Fruit fly (Drosophila melanogaster) whole organism, wandering third instar larva: ENCODE measurements around the gene RhoGAP68F.

Experiments used
- Abd-B ChIP-seq: fragments of >200 bp; optimal IDR thresholded peaks from 2 replicates; lab custom pipeline; 2017; ENCODE audit warnings: missing biosample characterization, missing genetic modification characterization
- CG32264 ChIP-seq: fragments of 200-800 bp; sonication (Bioruptor generic); optimal IDR thresholded peaks from 2 replicates; lab custom pipeline; 2016; ENCODE audit warnings: missing biosample characterization, missing genetic modification characterization
- CG9705 ChIP-seq: fragments of 200-800 bp; sonication (Bioruptor generic); optimal IDR thresholded peaks from 2 replicates; lab custom pipeline; 2018; ENCODE audit warnings: missing biosample characterization, mild to moderate bottlenecking, missing genetic modification characterization
- Dfd ChIP-seq: fragments of >200 bp; optimal IDR thresholded peaks from 2 replicates; lab custom pipeline; 2017; ENCODE audit warnings: missing biosample characterization, missing genetic modification characterization
- Dif ChIP-seq: fragments of 200-275, 200-300 bp; sonication (Bioruptor generic); optimal IDR thresholded peaks from 2 replicates; lab custom pipeline; 2018; ENCODE audit warnings: missing biosample characterization, missing genetic modification characterization; ENCODE audit not compliant: partially characterized antibody
- GATAd ChIP-seq: sonication (Bioruptor generic); optimal IDR thresholded peaks from 2 replicates; lab custom pipeline; 2016; ENCODE audit warnings: missing biosample characterization, missing genetic modification characterization
- HLH106 ChIP-seq: fragments of 200-800 bp; optimal IDR thresholded peaks from 3 replicates; lab custom pipeline; 2019; ENCODE audit warnings: missing biosample characterization, mild to moderate bottlenecking, missing genetic modification characterization, moderate library complexity
- Hnf4 ChIP-seq: fragments of 200-800 bp; sonication (Bioruptor generic); optimal IDR thresholded peaks from 2 replicates; lab custom pipeline; 2016; ENCODE audit warnings: missing biosample characterization, mild to moderate bottlenecking, missing genetic modification characterization
- Hr78 ChIP-seq: fragments of >200 bp; optimal IDR thresholded peaks from 2 replicates; lab custom pipeline; 2017; ENCODE audit warnings: missing biosample characterization, missing genetic modification characterization
- Hr83 ChIP-seq: fragments of 200-300 bp; sonication (Bioruptor generic); optimal IDR thresholded peaks from 2 replicates; lab custom pipeline; 2016; ENCODE audit warnings: missing biosample characterization, mild to moderate bottlenecking, missing genetic modification characterization, moderate library complexity; ENCODE audit not compliant: poor library complexity, severe bottlenecking
- Jra ChIP-seq: sonication (Bioruptor generic); optimal IDR thresholded peaks from 2 replicates; lab custom pipeline; 2016; ENCODE audit warnings: missing biosample characterization, missing genetic modification characterization
- Mio ChIP-seq: sonication (Bioruptor generic); optimal IDR thresholded peaks from 2 replicates; lab custom pipeline; 2016; ENCODE audit warnings: missing biosample characterization, missing genetic modification characterization
- Myc ChIP-seq: fragments of >200 bp; optimal IDR thresholded peaks from 2 replicates; lab custom pipeline; 2017
- N ChIP-seq: fragments of >200 bp; optimal IDR thresholded peaks from 2 replicates; lab custom pipeline; 2018; ENCODE audit warnings: missing biosample characterization, missing external identifiers, missing genetic modification characterization
- OdsH ChIP-seq: fragments of 200-800 bp; sonication (Bioruptor generic); optimal IDR thresholded peaks from 2 replicates; lab custom pipeline; 2016; ENCODE audit warnings: missing biosample characterization, mild to moderate bottlenecking, missing genetic modification characterization
- Rel ChIP-seq, 2 experiments: fragments of 200-800 bp; sonication (Bioruptor generic) in 1 of 2; optimal IDR thresholded peaks; 2 replicates in 1 of 2; 3 replicates in 1 of 2; lab custom pipeline; 2016 to 2019; ENCODE audit warnings: mild to moderate bottlenecking in 2 of 2, missing biosample characterization in 2 of 2, missing genetic modification characterization in 2 of 2, moderate library complexity in 1 of 2
- Sp1 ChIP-seq: fragments of 200-800 bp; sonication (Bioruptor generic); optimal IDR thresholded peaks from 3 replicates; lab custom pipeline; 2019; ENCODE audit warnings: missing biosample characterization, mild to moderate bottlenecking, missing genetic modification characterization, moderate library complexity
- br ChIP-seq: fragments of 200-800 bp; sonication (Bioruptor generic); optimal IDR thresholded peaks from 2 replicates; lab custom pipeline; 2016; ENCODE audit warnings: missing biosample characterization, missing genetic modification characterization
- brk ChIP-seq: fragments of 200-800 bp; sonication (Bioruptor generic); optimal IDR thresholded peaks from 2 replicates; lab custom pipeline; 2016; ENCODE audit warnings: missing biosample characterization, mild to moderate bottlenecking, missing genetic modification characterization
- dmrt93B ChIP-seq: fragments of 200-800 bp; sonication (Bioruptor generic); optimal IDR thresholded peaks from 2 replicates; lab custom pipeline; 2018; ENCODE audit warnings: missing biosample characterization, mild to moderate bottlenecking, missing genetic modification characterization
- dsf ChIP-seq: sonication (Bioruptor generic); optimal IDR thresholded peaks from 2 replicates; lab custom pipeline; 2016; ENCODE audit warnings: missing biosample characterization, missing genetic modification characterization, borderline replicate concordance
- ey ChIP-seq: fragments of 200-800 bp; sonication (Bioruptor generic); optimal IDR thresholded peaks from 2 replicates; lab custom pipeline; 2016; ENCODE audit warnings: missing biosample characterization, missing genetic modification characterization
- foxo ChIP-seq, 2 experiments: fragments of 200-800 bp; sonication (Bioruptor generic); optimal IDR thresholded peaks; 2 replicates in 1 of 2; 3 replicates in 1 of 2; lab custom pipeline; 2016 to 2017; ENCODE audit warnings: missing biosample characterization in 2 of 2, missing genetic modification characterization in 2 of 2
- fru ChIP-seq: fragments of 200-800 bp; sonication (Bioruptor generic); optimal IDR thresholded peaks from 3 replicates; lab custom pipeline; 2016; ENCODE audit warnings: missing biosample characterization, mild to moderate bottlenecking, missing genetic modification characterization
- jim ChIP-seq: fragments of 175-275, 200-325 bp; sonication (Bioruptor generic); optimal IDR thresholded peaks from 2 replicates; lab custom pipeline; 2016; ENCODE audit warnings: missing biosample characterization, mild to moderate bottlenecking, missing genetic modification characterization
- lola ChIP-seq: fragments of >200 bp; optimal IDR thresholded peaks from 2 replicates; lab custom pipeline; 2017; ENCODE audit warnings: missing biosample characterization, missing genetic modification characterization
- pan ChIP-seq: fragments of >200 bp; optimal IDR thresholded peaks from 2 replicates; lab custom pipeline; 2017
- psq ChIP-seq: fragments of 200-800 bp; sonication (Bioruptor generic); optimal IDR thresholded peaks from 3 replicates; lab custom pipeline; 2017; ENCODE audit warnings: missing biosample characterization, mild to moderate bottlenecking, missing genetic modification characterization, moderate library complexity
- rgr ChIP-seq: fragments of 200-800 bp; sonication (Bioruptor generic); optimal IDR thresholded peaks from 3 replicates; lab custom pipeline; 2016; ENCODE audit warnings: missing biosample characterization, mild to moderate bottlenecking, missing genetic modification characterization
- sage ChIP-seq: fragments of 200-800 bp; sonication (Bioruptor generic); optimal IDR thresholded peaks from 2 replicates; lab custom pipeline; 2016; ENCODE audit warnings: missing biosample characterization, mild to moderate bottlenecking, missing genetic modification characterization
- sv ChIP-seq: fragments of 200-800 bp; sonication (Bioruptor generic); optimal IDR thresholded peaks from 3 replicates; lab custom pipeline; 2016; ENCODE audit warnings: missing biosample characterization, missing genetic modification characterization
- tai ChIP-seq: sonication (Bioruptor generic); optimal IDR thresholded peaks from 2 replicates; lab custom pipeline; 2016; ENCODE audit warnings: missing biosample characterization, missing genetic modification characterization
- usp ChIP-seq: fragments of >200 bp; optimal IDR thresholded peaks from 2 replicates; lab custom pipeline; 2017; ENCODE audit warnings: missing biosample characterization, missing genetic modification characterization
- woc ChIP-seq: sonication (Bioruptor generic); optimal IDR thresholded peaks from 2 replicates; lab custom pipeline; 2016; ENCODE audit warnings: missing biosample characterization, mild to moderate bottlenecking, missing genetic modification characterization

RhoGAP68F gene

dm6 chr3L:12090184-12090897 is 48.3 kb upstream of the RhoGAP68F start (continued):
- TF ChIP-seq Rel (GFP tag; optimal IDR thresholded peaks at IDR 0.05; lab: Kevin White, UChicago) = no peak
- peak; percentile 89 for TF ChIP-seq Rel (tag; optimal IDR thresholded peaks at IDR 0.05; lab: Kevin White, UChicago)
- TF ChIP-seq Abd-B = no peak
- no peak for TF ChIP-seq Mio (GFP tag; lab: Kevin White, UChicago)

dm6 chr3L:12090898-12091685 is 47.6 kb upstream of the RhoGAP68F start:
- TF ChIP-seq brk (GFP tag; lab: Kevin White, UChicago) = no peak
- no peak for TF ChIP-seq Sp1
- TF ChIP-seq dmrt93B (GFP tag; lab: Kevin White, UChicago) = no peak
- no peak for TF ChIP-seq Dfd
- peak; percentile 38 for TF ChIP-seq HLH106 (tag; lab: Kevin White, UChicago)
- no peak for TF ChIP-seq br (GFP tag; lab: Kevin White, UChicago)
- TF ChIP-seq rgr (GFP tag; lab: Kevin White, UChicago) = peak; percentile 7
- no peak for TF ChIP-seq Hnf4 (GFP tag; lab: Kevin White, UChicago)
- TF ChIP-seq Mio (GFP tag; lab: Kevin White, UChicago) = no peak
- no peak for TF ChIP-seq pan (lab: Kevin White, UChicago)
- no peak for TF ChIP-seq Hr83 (GFP tag; lab: Kevin White, UChicago)
- no peak for TF ChIP-seq fru
- TF ChIP-seq CG32264 (GFP tag; lab: Kevin White, UChicago) = no peak
- TF ChIP-seq Dif = no peak
- peak in 1 of 2 experiments; percentile 13 for TF ChIP-seq foxo (GFP tag; optimal IDR thresholded peaks at IDR 0.05; lab: Kevin White, UChicago)
- TF ChIP-seq psq (GFP tag; lab: Kevin White, UChicago) = no peak
- TF ChIP-seq GATAd (GFP tag; lab: Kevin White, UChicago) = no peak
- TF ChIP-seq Jra (GFP tag; lab: Kevin White, UChicago) = no peak
- TF ChIP-seq tai (GFP tag; lab: Kevin White, UChicago) = peak; percentile 39
- TF ChIP-seq sv (GFP tag; lab: Kevin White, UChicago) = peak; percentile 56
- TF ChIP-seq OdsH (GFP tag; lab: Kevin White, UChicago) = no peak
- no peak for TF ChIP-seq Rel (GFP tag; optimal IDR thresholded peaks at IDR 0.05; lab: Kevin White, UChicago)
- TF ChIP-seq Rel (tag; optimal IDR thresholded peaks at IDR 0.05; lab: Kevin White, UChicago) = peak; percentile 44
- TF ChIP-seq lola (GFP tag; lab: Kevin White, UChicago) = no peak

- no peak for TF ChIP-seq CG9705
- TF ChIP-seq br (GFP tag; lab: Kevin White, UChicago) = no peak
- TF ChIP-seq N (GFP tag; lab: Kevin White, UChicago) = no peak
- TF ChIP-seq sage (GFP tag; lab: Kevin White, UChicago) = no peak
- no peak for TF ChIP-seq psq (GFP tag; lab: Kevin White, UChicago)
- no peak for TF ChIP-seq Dfd
- no peak for TF ChIP-seq fru
- no peak for TF ChIP-seq pan (lab: Kevin White, UChicago)
- no peak for TF ChIP-seq usp (GFP tag; lab: Kevin White, UChicago)
- no peak for TF ChIP-seq woc (GFP tag; lab: Kevin White, UChicago)
- TF ChIP-seq jim (GFP tag; lab: Kevin White, UChicago) = no peak
- no peak for TF ChIP-seq Hnf4 (GFP tag; lab: Kevin White, UChicago)
- no peak for TF ChIP-seq Myc
- no peak for TF ChIP-seq dsf (GFP tag; lab: Kevin White, UChicago)
- no peak for TF ChIP-seq Abd-B
- TF ChIP-seq ey (GFP tag; lab: Kevin White, UChicago) = no peak
- TF ChIP-seq foxo (GFP tag; optimal IDR thresholded peaks at IDR 0.05; lab: Kevin White, UChicago) = no peak
- no peak for TF ChIP-seq Hr78 (GFP tag; lab: Kevin White, UChicago)
- TF ChIP-seq dmrt93B (GFP tag; lab: Kevin White, UChicago) = no peak
Observed at dm6 chr3L:12092860-12093359, 45.8 kb upstream of the RhoGAP68F start.
